Fruit fly (Drosophila melanogaster) whole organism, embryonic: ENCODE results near the gene CG10298.

Source experiments
- Ada2b ChIP-seq: fragments of 200-800 bp; sonication (Bioruptor generic); IDR thresholded peaks from 2 replicates; pipeline ENCODE4 v1.3.6; 2022; ENCODE audit warnings: missing biosample characterization, missing genetic modification characterization
- Aef1 ChIP-seq: fragments of 200-800 bp; sonication (Bioruptor generic); IDR thresholded peaks from 3 replicates; pipeline ENCODE4 v1.3.6; 2022; ENCODE audit warnings: missing biosample characterization, missing genetic modification characterization
- Awh ChIP-seq: fragments of 200-800 bp; sonication (Bioruptor generic); IDR thresholded peaks from 2 replicates; pipeline ENCODE4, ENCODE4 v1.3.6; 2022; ENCODE audit warnings: missing biosample characterization, missing genetic modification characterization
- CG14014 ChIP-seq: fragments of 200-800 bp; sonication (Bioruptor generic); IDR thresholded peaks from 2 replicates; pipeline ENCODE4 v1.3.6; 2022; ENCODE audit warnings: missing biosample characterization, missing genetic modification characterization
- CG14710 ChIP-seq: fragments of 200-800 bp; sonication (Bioruptor generic); optimal IDR thresholded peaks from 3 replicates; lab custom pipeline; 2019; ENCODE audit warnings: missing biosample characterization, mild to moderate bottlenecking, missing genetic modification characterization, moderate library complexity
- CG15269 ChIP-seq: fragments of 200-800 bp; sonication (Bioruptor generic); optimal IDR thresholded peaks from 2 replicates; lab custom pipeline; 2018; ENCODE audit warnings: missing biosample characterization, mild to moderate bottlenecking, missing genetic modification characterization, moderate library complexity
- CG1792 ChIP-seq: fragments of 200-800 bp; sonication (Bioruptor generic); optimal IDR thresholded peaks from 2 replicates; lab custom pipeline; 2016; ENCODE audit warnings: missing biosample characterization, missing genetic modification characterization
- CG18599 ChIP-seq: fragments of 200-800 bp; sonication (Bioruptor generic); optimal IDR thresholded peaks from 3 replicates; lab custom pipeline; 2017; ENCODE audit warnings: missing biosample characterization, missing genetic modification characterization, mild to moderate bottlenecking, moderate library complexity, missing genetic modification reagents
- CG18764 ChIP-seq: fragments of 200-800 bp; sonication (Bioruptor generic); optimal IDR thresholded peaks from 3 replicates; lab custom pipeline; 2016; ENCODE audit warnings: missing biosample characterization, missing genetic modification characterization
- CG2129 ChIP-seq: fragments of 200-800 bp; sonication (Bioruptor generic); IDR thresholded peaks from 2 replicates; pipeline ENCODE4 v1.3.6; 2022; ENCODE audit warnings: missing biosample characterization, missing genetic modification characterization; ENCODE audit not compliant: partially characterized antibody
- CG31441 ChIP-seq: fragments of 200-800 bp; sonication (Bioruptor generic); IDR thresholded peaks from 2 replicates; pipeline ENCODE4 v1.3.6; 2022; ENCODE audit warnings: missing biosample characterization, missing genetic modification characterization
- CG6813 ChIP-seq: fragments of 200-800 bp; sonication (Bioruptor generic); optimal IDR thresholded peaks from 2 replicates; lab custom pipeline; 2017; ENCODE audit warnings: missing biosample characterization, missing genetic modification characterization, mild to moderate bottlenecking, moderate library complexity, missing genetic modification reagents
- CG7271 ChIP-seq: fragments of 200-800 bp; sonication (Bioruptor generic); optimal IDR thresholded peaks from 2 replicates; lab custom pipeline; 2018; ENCODE audit warnings: missing biosample characterization, mild to moderate bottlenecking, missing genetic modification characterization, moderate library complexity
- CG7372 ChIP-seq: fragments of 200-800 bp; sonication (Bioruptor generic); IDR thresholded peaks from 2 replicates; pipeline ENCODE4 v1.3.6; 2022; ENCODE audit warnings: missing biosample characterization, missing genetic modification characterization
- CG7987 ChIP-seq: fragments of 200-800 bp; sonication (Bioruptor generic); optimal IDR thresholded peaks from 2 replicates; lab custom pipeline; 2018; ENCODE audit warnings: missing biosample characterization, mild to moderate bottlenecking, missing genetic modification characterization, moderate library complexity
- CG8944 ChIP-seq: fragments of 200-800 bp; sonication (Bioruptor generic); optimal IDR thresholded peaks from 3 replicates; lab custom pipeline; 2016; ENCODE audit warnings: missing biosample characterization, missing genetic modification characterization
- GATAe ChIP-seq: fragments of 200-800 bp; sonication (Bioruptor generic); conservative IDR thresholded peaks from 2 replicates; pipeline ENCODE4 v1.3.6; 2022; ENCODE audit warnings: missing biosample characterization, missing genetic modification characterization
- NC2β ChIP-seq: fragments of 200-800 bp; sonication (Bioruptor generic); optimal IDR thresholded peaks from 2 replicates; lab custom pipeline; 2016; ENCODE audit warnings: missing biosample characterization, missing genetic modification characterization
- NfI ChIP-seq: fragments of 200-800 bp; sonication (Bioruptor generic); optimal IDR thresholded peaks from 3 replicates; lab custom pipeline; 2018; ENCODE audit warnings: missing biosample characterization, mild to moderate bottlenecking, missing genetic modification characterization, moderate library complexity
- Pdp1 ChIP-seq, 2 experiments: fragments of 200-800 bp; sonication (Bioruptor generic); optimal IDR thresholded peaks; 3 replicates each; lab custom pipeline; 2016; ENCODE audit warnings: missing biosample characterization in 2 of 2, missing genetic modification characterization in 2 of 2, mild to moderate bottlenecking in 1 of 2, moderate library complexity in 1 of 2
- Spps ChIP-seq: fragments of 200-800 bp; sonication (Bioruptor generic); optimal IDR thresholded peaks from 2 replicates; lab custom pipeline; 2018; ENCODE audit warnings: missing biosample characterization, mild to moderate bottlenecking, missing genetic modification characterization
- Xbp1 ChIP-seq: fragments of 200-800 bp; sonication (Bioruptor generic); optimal IDR thresholded peaks from 3 replicates; lab custom pipeline; 2016; ENCODE audit warnings: missing biosample characterization, mild to moderate bottlenecking, missing genetic modification characterization
- Xrp1 ChIP-seq: fragments of 200-800 bp; sonication (Bioruptor generic); IDR thresholded peaks from 2 replicates; pipeline ENCODE4 v1.3.6; 2022; ENCODE audit warnings: missing biosample characterization, missing genetic modification characterization
- YL-1 ChIP-seq: fragments of 200-800 bp; sonication (Bioruptor generic); optimal IDR thresholded peaks from 3 replicates; lab custom pipeline; 2017; ENCODE audit warnings: missing biosample characterization, mild to moderate bottlenecking, missing genetic modification characterization
- ab ChIP-seq: fragments of 200-800 bp; sonication (Bioruptor generic); optimal IDR thresholded peaks from 2 replicates; lab custom pipeline; 2016; ENCODE audit warnings: missing biosample characterization, missing genetic modification characterization
- bbx ChIP-seq: fragments of 200-800 bp; sonication (Bioruptor generic); IDR thresholded peaks from 2 replicates; pipeline ENCODE4 v1.3.6; 2022; ENCODE audit warnings: missing biosample characterization, missing genetic modification characterization; ENCODE audit not compliant: partially characterized antibody
- caup ChIP-seq: fragments of 200-800 bp; sonication (Bioruptor generic); optimal IDR thresholded peaks from 3 replicates; lab custom pipeline; 2017; ENCODE audit warnings: missing biosample characterization, mild to moderate bottlenecking, missing genetic modification characterization, moderate library complexity; ENCODE audit not compliant: severe bottlenecking
- ci ChIP-seq: fragments of 200-800 bp; sonication (Bioruptor generic); IDR thresholded peaks from 3 replicates; pipeline ENCODE4 v1.3.6; 2022; ENCODE audit warnings: missing biosample characterization, missing genetic modification characterization
- da ChIP-seq: fragments of 200-800 bp; sonication (Bioruptor generic); optimal IDR thresholded peaks from 2 replicates; lab custom pipeline; 2016; ENCODE audit warnings: missing biosample characterization, missing genetic modification characterization
- dati ChIP-seq: fragments of 200-800 bp; sonication (Bioruptor generic); IDR thresholded peaks from 2 replicates; pipeline ENCODE4 v1.3.6; 2022; ENCODE audit warnings: missing biosample characterization, missing genetic modification characterization
- dm ChIP-seq: fragments of 200-800 bp; sonication (Bioruptor generic); optimal IDR thresholded peaks from 3 replicates; lab custom pipeline; 2016; ENCODE audit warnings: missing biosample characterization, missing genetic modification characterization
- insv ChIP-seq, 2 experiments: fragments of 200-800 bp; sonication (Bioruptor generic); optimal IDR thresholded peaks; 3 replicates each; lab custom pipeline; 2016 to 2018; ENCODE audit warnings: missing biosample characterization in 2 of 2, missing genetic modification characterization in 2 of 2
- lilli ChIP-seq: fragments of 200-800 bp; sonication (Bioruptor generic); optimal IDR thresholded peaks from 3 replicates; lab custom pipeline; 2016; ENCODE audit warnings: missing biosample characterization, missing genetic modification characterization
- nerfin-1 ChIP-seq: fragments of 200-800 bp; sonication (Bioruptor generic); optimal IDR thresholded peaks from 3 replicates; lab custom pipeline; 2019; ENCODE audit warnings: missing biosample characterization, mild to moderate bottlenecking, missing genetic modification characterization, moderate library complexity
- pan ChIP-seq, 4 experiments: fragments of >200 bp in 3 of 4; fragments of 200-800 bp in 1 of 4; sonication (Bioruptor generic) in 1 of 4; optimal IDR thresholded peaks in 3 of 4; IDR thresholded peaks in 1 of 4; 2 replicates each; pipeline versions ENCODE4 v1.3.6 to Lab custom; 2017 to 2022; ENCODE audit warnings: missing biosample characterization in 2 of 4, missing genetic modification characterization in 2 of 4, mixed read lengths in 1 of 4
- rib ChIP-seq: fragments of 200-800 bp; sonication (Bioruptor generic); IDR thresholded peaks from 2 replicates; pipeline ENCODE4 v1.3.6; 2022; ENCODE audit warnings: missing biosample characterization, missing genetic modification characterization
- ro ChIP-seq: fragments of 200-800 bp; sonication (Bioruptor generic); IDR thresholded peaks from 2 replicates; pipeline ENCODE4 v1.3.6; 2022; ENCODE audit warnings: missing biosample characterization, missing genetic modification characterization
- schlank ChIP-seq: fragments of 200-800 bp; sonication (Bioruptor generic); optimal IDR thresholded peaks from 2 replicates; lab custom pipeline; 2018; ENCODE audit warnings: missing biosample characterization, mild to moderate bottlenecking, missing genetic modification characterization
- sd ChIP-seq: fragments of 200-800 bp; sonication (Bioruptor generic); optimal IDR thresholded peaks from 3 replicates; lab custom pipeline; 2018; ENCODE audit warnings: missing biosample characterization, mild to moderate bottlenecking, missing genetic modification characterization, moderate library complexity
- sisA ChIP-seq: fragments of 200-800 bp; sonication (Bioruptor generic); IDR thresholded peaks from 2 replicates; pipeline ENCODE4 v1.3.6; 2022; ENCODE audit warnings: missing biosample characterization, missing genetic modification characterization
- so ChIP-seq: fragments of 200-800 bp; sonication (Bioruptor generic); IDR thresholded peaks from 3 replicates; pipeline ENCODE4 v1.3.6; 2022; ENCODE audit warnings: missing biosample characterization, missing genetic modification characterization
- sob ChIP-seq: fragments of 200-800 bp; sonication (Bioruptor generic); IDR thresholded peaks from 2 replicates; pipeline ENCODE4 v1.3.6; 2022; ENCODE audit warnings: missing biosample characterization, missing genetic modification characterization
- stc ChIP-seq: fragments of 200-800 bp; sonication (Bioruptor generic); IDR thresholded peaks from 2 replicates; pipeline ENCODE4 v1.3.6; 2022; ENCODE audit warnings: missing biosample characterization, missing genetic modification characterization
- sug ChIP-seq: fragments of 200-800 bp; optimal IDR thresholded peaks from 2 replicates; lab custom pipeline; 2019; ENCODE audit warnings: missing biosample characterization, mild to moderate bottlenecking, missing genetic modification characterization, moderate library complexity
- tll ChIP-seq, 2 experiments: fragments of 200-800 bp in 1 of 2; fragments of >200 bp in 1 of 2; sonication (Bioruptor generic) in 1 of 2; optimal IDR thresholded peaks; 2 replicates each; lab custom pipeline; 2017 to 2019; ENCODE audit warnings: missing biosample characterization in 2 of 2, missing genetic modification characterization in 2 of 2, mild to moderate bottlenecking in 1 of 2, moderate library complexity in 1 of 2
- tna ChIP-seq: fragments of 200-800 bp; sonication (Bioruptor generic); IDR thresholded peaks from 2 replicates; pipeline ENCODE4 v1.3.6; 2022; ENCODE audit warnings: missing biosample characterization, missing genetic modification characterization; ENCODE audit not compliant: partially characterized antibody
- toy ChIP-seq: fragments of 200-800 bp; sonication (Bioruptor generic); IDR thresholded peaks from 2 replicates; pipeline ENCODE4 v1.3.6; 2022; ENCODE audit warnings: missing biosample characterization, missing genetic modification characterization
- zen ChIP-seq: fragments of 200-800 bp; sonication (Bioruptor generic); optimal IDR thresholded peaks from 3 replicates; lab custom pipeline; 2018; ENCODE audit warnings: missing biosample characterization, mild to moderate bottlenecking, missing genetic modification characterization, moderate library complexity

Gene CG10298

DNA sequence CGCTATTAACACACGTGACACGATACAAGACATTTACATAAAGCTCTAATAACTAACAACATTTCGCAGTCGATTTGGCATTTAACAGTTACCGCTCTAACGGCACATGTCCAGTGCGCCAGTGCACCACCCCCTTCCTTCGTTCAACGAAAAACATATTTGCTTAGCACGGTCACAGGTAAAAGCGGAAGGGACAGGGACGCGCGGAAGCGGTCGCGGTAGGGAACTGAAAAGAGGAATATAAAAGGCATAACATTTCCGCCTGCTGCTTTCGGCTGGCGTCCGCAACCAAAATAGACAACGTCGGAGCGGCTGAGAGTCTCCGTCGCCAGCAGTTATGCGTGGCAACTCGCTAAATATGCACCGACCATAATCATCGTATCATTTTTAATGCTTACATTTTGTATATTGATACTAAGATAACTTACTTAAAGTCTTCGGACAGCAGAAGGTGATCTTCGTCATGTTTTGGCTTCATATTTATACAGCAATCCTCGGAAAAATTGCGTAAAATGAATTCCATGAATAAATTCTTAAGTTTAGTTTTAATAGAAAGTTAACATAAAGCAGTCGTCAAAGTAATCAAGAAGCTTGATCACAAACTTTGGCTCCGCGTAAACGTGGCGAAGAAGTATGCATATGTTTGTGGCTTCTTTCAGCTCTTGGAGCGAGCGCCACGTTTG is 9.0 kb downstream of the CG10298 start (continued):
- TF ChIP-seq dati (GFP tag; lab: Robert Waterston, UW) = no peak
- TF ChIP-seq ro = no peak
- TF ChIP-seq CG14014 (GFP tag; lab: Robert Waterston, UW) = peak; percentile 4; the same call in 1 of the 2 replicates
- TF ChIP-seq Ada2b (GFP tag; lab: Robert Waterston, UW) = no peak
- no peak for TF ChIP-seq zen (tag; lab: Kevin White, UChicago)
- TF ChIP-seq so = no peak
- peak; percentile 10 for TF ChIP-seq CG15269
- no peak for TF ChIP-seq sisA (GFP tag; lab: Robert Waterston, UW)
- TF ChIP-seq Awh (GFP tag; lab: Robert Waterston, UW) = no peak
- no peak for TF ChIP-seq Spps (tag; lab: Kevin White, UChicago)
- TF ChIP-seq CG31441 (GFP tag; lab: Robert Waterston, UW) = peak; percentile 41; the same call in 1 of the 2 replicates
- TF ChIP-seq CG18764 = no peak
- 0 out of 2 replicates have a peak, but pooled peaks have one; percentile 14 for TF ChIP-seq sob (GFP tag; lab: Robert Waterston, UW)
- no peak for TF ChIP-seq da (GFP tag; lab: Kevin White, UChicago)
- TF ChIP-seq lilli = no peak
- TF ChIP-seq Xrp1 = no peak
- TF ChIP-seq CG2129 = no peak
- TF ChIP-seq CG8944 = no peak
- TF ChIP-seq schlank (tag; lab: Kevin White, UChicago) = no peak
- TF ChIP-seq CG18599 = no peak
- no peak for TF ChIP-seq CG14710 (tag; lab: Kevin White, UChicago)
- TF ChIP-seq insv (GFP tag; optimal IDR thresholded peaks at IDR 0.05; lab: Kevin White, UChicago) = no peak
- TF ChIP-seq Aef1 (GFP tag; lab: Robert Waterston, UW) = no peak
- peak; percentile 20 for TF ChIP-seq nerfin-1 (tag; lab: Kevin White, UChicago)
- TF ChIP-seq CG7271 (tag; lab: Kevin White, UChicago) = no peak
- TF ChIP-seq ab (GFP tag; lab: Kevin White, UChicago) = no peak
- TF ChIP-seq stc (GFP tag; lab: Robert Waterston, UW) = no peak
- no peak for TF ChIP-seq rib (GFP tag; lab: Robert Waterston, UW)
- no peak for TF ChIP-seq CG1792 (GFP tag; lab: Kevin White, UChicago)
- no peak for TF ChIP-seq toy (GFP tag; lab: Robert Waterston, UW)
- TF ChIP-seq pan (optimal IDR thresholded peaks at IDR 0.05; lab: Kevin White, UChicago) = no peak
- TF ChIP-seq pan (GFP tag; optimal IDR thresholded peaks at IDR 0.05 in 1 of 2, IDR thresholded peaks at IDR 0.05 in 1 of 2) = no peak
- TF ChIP-seq CG7372 (GFP tag; lab: Robert Waterston, UW) = no peak
- TF ChIP-seq Xbp1 = no peak
- TF ChIP-seq tll (GFP tag; optimal IDR thresholded peaks at IDR 0.05; lab: Kevin White, UChicago) = no peak
- TF ChIP-seq ci (GFP tag; lab: Robert Waterston, UW) = peak; percentile 12; the same call in 1 of the 3 replicates
- peak; percentile 7 for TF ChIP-seq sug (tag; lab: Kevin White, UChicago)
- TF ChIP-seq CG7987 (GFP tag; lab: Kevin White, UChicago) = no peak
- no peak for TF ChIP-seq CG6813
- TF ChIP-seq bbx (GFP tag; lab: Robert Waterston, UW) = no peak
- no peak for TF ChIP-seq dm (GFP tag; lab: Kevin White, UChicago)
- TF ChIP-seq GATAe (GFP tag; lab: Robert Waterston, UW) = no peak
- no peak for TF ChIP-seq YL-1 (GFP tag; lab: Kevin White, UChicago)
- TF ChIP-seq Pdp1 (GFP tag; optimal IDR thresholded peaks at IDR 0.05; lab: Kevin White, UChicago) = peak in 1 of 2 experiments; percentile 22
- peak; percentile 22 for TF ChIP-seq NfI
- TF ChIP-seq tna (GFP tag; lab: Robert Waterston, UW) = peak; percentile 25; the same call in 1 of the 2 replicates
- TF ChIP-seq sd (tag; lab: Kevin White, UChicago) = peak; percentile 13
- no peak for TF ChIP-seq caup (GFP tag; lab: Kevin White, UChicago)
- TF ChIP-seq NC2β (GFP tag; lab: Kevin White, UChicago) = no peak
